ENCODE assay signal across 1 fruit fly cellular context in genomic region chr3L:15508233-15508632, dm6.
A peak's percentile ranks its signal among the peaks of the same experiment; 100 is the strongest.
TF ChIP-seq lines count a peak whose summit lies in the region.

Gene CG7841 (minus strand): TSS chr3L:15508252.

TF ChIP-seq in whole organism, embryonic, 481 proteins besides CTCF, POLR2A, EP300 and RAD21 (continued from another document and continues in another):
- TF ChIP-seq gt (GFP tag; IDR thresholded peaks at IDR 0.05; lab: Robert Waterston, UW) (peak; percentile 66), CG4820 (GFP tag; optimal IDR thresholded peaks at IDR 0.05; lab: Kevin White, UChicago) (peak; percentile 100), crc (GFP tag; optimal IDR thresholded peaks at IDR 0.05; lab: Kevin White, UChicago) (peak; percentile 97), Sin3A (optimal IDR thresholded peaks at IDR 0.05; lab: Kevin White, UChicago) (no peak), tap (tag; optimal IDR thresholded peaks at IDR 0.05; lab: Kevin White, UChicago) (peak; percentile 99), Awh (GFP tag; IDR thresholded peaks at IDR 0.05; lab: Robert Waterston, UW) (peak; percentile 97), bbx (GFP tag; IDR thresholded peaks at IDR 0.05; lab: Robert Waterston, UW; ENCODE audit: partially characterized antibody) (no peak), CG12391 (tag; optimal IDR thresholded peaks at IDR 0.05; lab: Kevin White, UChicago) (peak; percentile 99), chinmo (GFP tag; IDR thresholded peaks at IDR 0.05; lab: Robert Waterston, UW; ENCODE audit: partially characterized antibody) (no peak), exex (tag; optimal IDR thresholded peaks at IDR 0.05; lab: Kevin White, UChicago) (peak; percentile 94), vvl (GFP tag; IDR thresholded peaks at IDR 0.05; lab: Robert Waterston, UW) (peak; percentile 99), emc (GFP tag; optimal IDR thresholded peaks at IDR 0.05; lab: Kevin White, UChicago) (peak; percentile 90), Med (GFP tag; lab: Kevin White, UChicago) (peak; percentile 100), CG1602 (GFP tag; optimal IDR thresholded peaks at IDR 0.05; lab: Kevin White, UChicago) (peak; percentile 93), repo (GFP tag; optimal IDR thresholded peaks at IDR 0.05; lab: Kevin White, UChicago) (peak; percentile 97), CG13624 (GFP tag; optimal IDR thresholded peaks at IDR 0.05; lab: Kevin White, UChicago) (peak; percentile 97), CG5245 (GFP tag; optimal IDR thresholded peaks at IDR 0.05; lab: Kevin White, UChicago) (peak; percentile 95), ftz-f1 (GFP tag; optimal IDR thresholded peaks at IDR 0.05; lab: Kevin White, UChicago) (peak; percentile 66), NC2α (GFP tag; optimal IDR thresholded peaks at IDR 0.05; lab: Kevin White, UChicago) (peak; percentile 95), lola (GFP tag; optimal IDR thresholded peaks at IDR 0.05; lab: Kevin White, UChicago) (peak in 1 of 3 experiments; percentile 98), Hr3 (GFP tag; optimal IDR thresholded peaks at IDR 0.05; lab: Kevin White, UChicago) (peak; percentile 92), CG11085 (GFP tag; IDR thresholded peaks at IDR 0.05; lab: Robert Waterston, UW) (no peak; the same call in 1 of the 2 replicates), CG32767 (GFP tag; IDR thresholded peaks at IDR 0.05; lab: Robert Waterston, UW) (peak; percentile 96), YL-1 (GFP tag; optimal IDR thresholded peaks at IDR 0.05; lab: Kevin White, UChicago) (peak; percentile 95), CG14441 (GFP tag; IDR thresholded peaks at IDR 0.05; lab: Robert Waterston, UW) (peak; percentile 91; the same call in 1 of the 2 replicates), CG12299 (tag; optimal IDR thresholded peaks at IDR 0.05; lab: Kevin White, UChicago) (peak; percentile 99), zf30C (GFP tag; optimal IDR thresholded peaks at IDR 0.05; lab: Kevin White, UChicago) (peak; percentile 63), salm (tag; optimal IDR thresholded peaks at IDR 0.05; lab: Kevin White, UChicago) (peak; percentile 98), Jarid2 (GFP tag; optimal IDR thresholded peaks at IDR 0.05; lab: Kevin White, UChicago) (peak; percentile 88), Dll (GFP tag; IDR thresholded peaks at IDR 0.05; lab: Robert Waterston, UW; ENCODE audit: partially characterized antibody) (0 out of 4 replicates have a peak, but pooled peaks have one; percentile 24), org-1 (GFP tag; optimal IDR thresholded peaks at IDR 0.05; lab: Kevin White, UChicago) (peak; percentile 97), ci (GFP tag; IDR thresholded peaks at IDR 0.05; lab: Robert Waterston, UW) (peak; percentile 99), sima (GFP tag; optimal IDR thresholded peaks at IDR 0.05; lab: Kevin White, UChicago) (peak; percentile 92), kah (GFP tag; optimal IDR thresholded peaks at IDR 0.05; lab: Kevin White, UChicago) (peak; percentile 97), Six4 (GFP tag; optimal IDR thresholded peaks at IDR 0.05; lab: Kevin White, UChicago) (peak; percentile 97), sr (GFP tag; IDR thresholded peaks at IDR 0.05; lab: Robert Waterston, UW) (peak; percentile 89; the same call in 2 of the 3 replicates), CG8089 (GFP tag; optimal IDR thresholded peaks at IDR 0.05; lab: Kevin White, UChicago) (peak; percentile 96), Vsx1 (GFP tag; optimal IDR thresholded peaks at IDR 0.05; lab: Kevin White, UChicago) (peak; percentile 95), Ravus (GFP tag; IDR thresholded peaks at IDR 0.05; lab: Robert Waterston, UW) (peak; percentile 75; the same call in 1 of the 2 replicates), CG30431 (GFP tag; optimal IDR thresholded peaks at IDR 0.05; lab: Kevin White, UChicago) (peak; percentile 92), corto (GFP tag; optimal IDR thresholded peaks at IDR 0.05; lab: Kevin White, UChicago) (peak; percentile 98), mam (GFP tag; optimal IDR thresholded peaks at IDR 0.05; lab: Kevin White, UChicago) (peak; percentile 96), chif (GFP tag; optimal IDR thresholded peaks at IDR 0.05; lab: Kevin White, UChicago) (peak; percentile 97 to 98), CG8765 (GFP tag; IDR thresholded peaks at IDR 0.05; lab: Robert Waterston, UW) (no peak), mld (GFP tag; IDR thresholded peaks at IDR 0.05; lab: Robert Waterston, UW; ENCODE audit: partially characterized antibody) (no peak), CG10654 (GFP tag; optimal IDR thresholded peaks at IDR 0.05; lab: Kevin White, UChicago) (peak; percentile 96), Oli (tag; optimal IDR thresholded peaks at IDR 0.05; lab: Kevin White, UChicago) (peak; percentile 96), Gsc (GFP tag; IDR thresholded peaks at IDR 0.05; lab: Robert Waterston, UW) (no peak), Dad (GFP tag; optimal IDR thresholded peaks at IDR 0.05; lab: Kevin White, UChicago) (peak; percentile 96), lbe (GFP tag; optimal IDR thresholded peaks at IDR 0.05; lab: Kevin White, UChicago) (peak; percentile 98), CG11504 (tag; optimal IDR thresholded peaks at IDR 0.05; lab: Kevin White, UChicago) (peak; percentile 97), CG10366 (GFP tag; IDR thresholded peaks at IDR 0.05; lab: Robert Waterston, UW) (peak; percentile 94), CG34422 (GFP tag; IDR thresholded peaks at IDR 0.05; lab: Robert Waterston, UW) (peak; percentile 94), rib (GFP tag; IDR thresholded peaks at IDR 0.05; lab: Robert Waterston, UW) (peak; percentile 95), BEAF-32 (GFP tag; optimal IDR thresholded peaks at IDR 0.05; lab: Kevin White, UChicago) (peak; percentile 29), Ets97D (GFP tag; optimal IDR thresholded peaks at IDR 0.05; lab: Kevin White, UChicago) (peak; percentile 91), CG4360 (GFP tag; IDR thresholded peaks at IDR 0.05; lab: Robert Waterston, UW) (peak; percentile 74), CG6272 (GFP tag; IDR thresholded peaks at IDR 0.05; lab: Robert Waterston, UW) (no peak; the same call in 1 of the 2 replicates), ssp (GFP tag; IDR thresholded peaks at IDR 0.05; lab: Robert Waterston, UW) (no peak), CG7271 (tag; optimal IDR thresholded peaks at IDR 0.05; lab: Kevin White, UChicago) (peak; percentile 86), Asciz (GFP tag; optimal IDR thresholded peaks at IDR 0.05; lab: Kevin White, UChicago) (peak; percentile 97), p53 (GFP tag; optimal IDR thresholded peaks at IDR 0.05; lab: Kevin White, UChicago) (peak; percentile 92), onecut (GFP tag; IDR thresholded peaks at IDR 0.05; lab: Robert Waterston, UW) (peak; percentile 96), CG17361 (GFP tag; IDR thresholded peaks at IDR 0.05; lab: Robert Waterston, UW) (peak; percentile 96), da (GFP tag; optimal IDR thresholded peaks at IDR 0.05; lab: Kevin White, UChicago) (peak; percentile 94), crol (GFP tag; IDR thresholded peaks at IDR 0.05; lab: Robert Waterston, UW) (peak; percentile 58; the same call in 1 of the 2 replicates), NFAT (GFP tag; IDR thresholded peaks at IDR 0.05; lab: Robert Waterston, UW) (no peak; the same call in 1 of the 2 replicates), Sox100B (GFP tag; optimal IDR thresholded peaks at IDR 0.05; lab: Kevin White, UChicago) (peak; percentile 97), CG31224 (GFP tag; IDR thresholded peaks at IDR 0.05; lab: Robert Waterston, UW) (peak; percentile 89), ash1 (GFP tag; optimal IDR thresholded peaks at IDR 0.05; lab: Kevin White, UChicago) (peak; percentile 95), row (GFP tag; IDR thresholded peaks at IDR 0.05; lab: Robert Waterston, UW) (peak; percentile 99), CG11695 (GFP tag; IDR thresholded peaks at IDR 0.05; lab: Robert Waterston, UW) (peak; percentile 98), kni (GFP tag; optimal IDR thresholded peaks at IDR 0.05; lab: Kevin White, UChicago) (peak; percentile 96), CG30403 (GFP tag; optimal IDR thresholded peaks at IDR 0.05; lab: Kevin White, UChicago) (peak; percentile 97), CG15269 (tag; optimal IDR thresholded peaks at IDR 0.05; lab: Kevin White, UChicago) (peak; percentile 98), nmo (GFP tag; optimal IDR thresholded peaks at IDR 0.05; lab: Kevin White, UChicago) (peak; percentile 98), CG18619 (GFP tag; optimal IDR thresholded peaks at IDR 0.05; lab: Kevin White, UChicago) (peak; percentile 97), ERR (GFP tag; optimal IDR thresholded peaks at IDR 0.05; lab: Kevin White, UChicago) (peak; percentile 97), CG8290 (GFP tag; optimal IDR thresholded peaks at IDR 0.05; lab: Kevin White, UChicago) (peak; percentile 94), CG8290 (tag; optimal IDR thresholded peaks at IDR 0.05; lab: Kevin White, UChicago) (peak; percentile 94 to 96), GATAe (GFP tag; conservative IDR thresholded peaks at IDR 0.05; lab: Robert Waterston, UW) (no peak; the same call in 1 of the 2 replicates), Dfd (GFP tag; optimal IDR thresholded peaks at IDR 0.05; lab: Kevin White, UChicago) (no peak), hb (GFP tag; IDR thresholded peaks at IDR 0.05; lab: Robert Waterston, UW; ENCODE audit: partially characterized antibody) (no peak), CG12659 (GFP tag; optimal IDR thresholded peaks at IDR 0.05; lab: Kevin White, UChicago) (peak; percentile 99), CG4404 (GFP tag; IDR thresholded peaks at IDR 0.05; lab: Robert Waterston, UW) (no peak), CG12071 (GFP tag; optimal IDR thresholded peaks at IDR 0.05; lab: Kevin White, UChicago) (peak; percentile 98), PHDP (tag; optimal IDR thresholded peaks at IDR 0.05; lab: Kevin White, UChicago) (peak; percentile 99), CHES-1-like (GFP tag; optimal IDR thresholded peaks at IDR 0.05; lab: Kevin White, UChicago) (peak; percentile 96), Hmr (GFP tag; optimal IDR thresholded peaks at IDR 0.05; lab: Kevin White, UChicago) (peak; percentile 99), crp (GFP tag; optimal IDR thresholded peaks at IDR 0.05; lab: Kevin White, UChicago) (peak; percentile 56 to 87), CG13424 (tag; optimal IDR thresholded peaks at IDR 0.05; lab: Kevin White, UChicago) (peak; percentile 99), CG31365 (tag; optimal IDR thresholded peaks at IDR 0.05; lab: Kevin White, UChicago) (peak; percentile 94), B-H1 (GFP tag; IDR thresholded peaks at IDR 0.05; lab: Robert Waterston, UW) (peak; percentile 91; the same call in 2 of the 3 replicates), seq (GFP tag; IDR thresholded peaks at IDR 0.05; lab: Robert Waterston, UW) (peak; percentile 97), CG2202 (tag; optimal IDR thresholded peaks at IDR 0.05; lab: Kevin White, UChicago) (peak; percentile 99), Lhr (GFP tag; optimal IDR thresholded peaks at IDR 0.05; lab: Kevin White, UChicago) (peak; percentile 93), danr (GFP tag; IDR thresholded peaks at IDR 0.05; lab: Robert Waterston, UW) (peak; percentile 89), Bteb2 (GFP tag; optimal IDR thresholded peaks at IDR 0.05; lab: Kevin White, UChicago) (peak; percentile 97), CG10267 (tag; optimal IDR thresholded peaks at IDR 0.05; lab: Kevin White, UChicago) (peak; percentile 97), Ets65A (GFP tag; lab: Kevin White, UChicago) (peak; percentile 98), zfh2 (GFP tag; optimal IDR thresholded peaks at IDR 0.05; lab: Kevin White, UChicago) (peak; percentile 95), eve (GFP tag; optimal IDR thresholded peaks at IDR 0.05; lab: Kevin White, UChicago) (no peak), sd (tag; optimal IDR thresholded peaks at IDR 0.05; lab: Kevin White, UChicago) (peak; percentile 90), CG9609 (GFP tag; optimal IDR thresholded peaks at IDR 0.05; lab: Kevin White, UChicago) (peak; percentile 96), CG9932 (GFP tag; IDR thresholded peaks at IDR 0.05; lab: Robert Waterston, UW) (peak; percentile 90), Ptx1 (GFP tag; IDR thresholded peaks at IDR 0.05; lab: Robert Waterston, UW) (peak; percentile 93), CG7745 (tag; optimal IDR thresholded peaks at IDR 0.05; lab: Kevin White, UChicago) (peak; percentile 77), CG6813 (GFP tag; optimal IDR thresholded peaks at IDR 0.05; lab: Kevin White, UChicago) (peak; percentile 99), Lpt (GFP tag; optimal IDR thresholded peaks at IDR 0.05; lab: Kevin White, UChicago) (no peak), eyg (GFP tag; optimal IDR thresholded peaks at IDR 0.05; lab: Kevin White, UChicago) (peak; percentile 97), CG7786 (GFP tag; optimal IDR thresholded peaks at IDR 0.05; lab: Kevin White, UChicago) (peak; percentile 94), CG4328 (GFP tag; optimal IDR thresholded peaks at IDR 0.05; lab: Kevin White, UChicago) (peak; percentile 99), usp (GFP tag; optimal IDR thresholded peaks at IDR 0.05; lab: Kevin White, UChicago) (no peak), hth (optimal IDR thresholded peaks at IDR 0.05; lab: Kevin White, UChicago) (no peak), ac (GFP tag; optimal IDR thresholded peaks at IDR 0.05; lab: Kevin White, UChicago) (peak; percentile 95), CG1024 (GFP tag; IDR thresholded peaks at IDR 0.05; lab: Robert Waterston, UW) (peak; percentile 94; the same call in 1 of the 2 replicates), sens-2 (GFP tag; IDR thresholded peaks at IDR 0.05; lab: Robert Waterston, UW) (peak; percentile 97), CG14667 (GFP tag; IDR thresholded peaks at IDR 0.05; lab: Robert Waterston, UW) (no peak; the same call in 1 of the 2 replicates), gsb (GFP tag; IDR thresholded peaks at IDR 0.05; lab: Robert Waterston, UW) (peak; percentile 88), trem (tag; optimal IDR thresholded peaks at IDR 0.05; lab: Kevin White, UChicago) (peak; percentile 97), CG10274 (GFP tag; optimal IDR thresholded peaks at IDR 0.05; lab: Kevin White, UChicago) (peak; percentile 91), MTF-1 (GFP tag; optimal IDR thresholded peaks at IDR 0.05; lab: Kevin White, UChicago; ENCODE audit: borderline replicate concordance) (peak; percentile 97), Sry-β (GFP tag; optimal IDR thresholded peaks at IDR 0.05; lab: Kevin White, UChicago) (peak; percentile 67), caup (GFP tag; optimal IDR thresholded peaks at IDR 0.05; lab: Kevin White, UChicago; ENCODE audit: severe bottlenecking) (peak; percentile 99), CG4282 (GFP tag; optimal IDR thresholded peaks at IDR 0.05; lab: Kevin White, UChicago) (peak; percentile 93), zen (tag; optimal IDR thresholded peaks at IDR 0.05; lab: Kevin White, UChicago) (peak; percentile 91), dmrt99B (tag; optimal IDR thresholded peaks at IDR 0.05; lab: Kevin White, UChicago) (peak; percentile 98), btn (GFP tag; optimal IDR thresholded peaks at IDR 0.05; lab: Kevin White, UChicago) (peak; percentile 94), Camta (GFP tag; optimal IDR thresholded peaks at IDR 0.05; lab: Kevin White, UChicago) (peak; percentile 97), ro (GFP tag; IDR thresholded peaks at IDR 0.05; lab: Robert Waterston, UW) (no peak)
